Fruit fly (Drosophila melanogaster): ENCODE results near the gene RtGEF.

Gene RtGEF

DNA sequence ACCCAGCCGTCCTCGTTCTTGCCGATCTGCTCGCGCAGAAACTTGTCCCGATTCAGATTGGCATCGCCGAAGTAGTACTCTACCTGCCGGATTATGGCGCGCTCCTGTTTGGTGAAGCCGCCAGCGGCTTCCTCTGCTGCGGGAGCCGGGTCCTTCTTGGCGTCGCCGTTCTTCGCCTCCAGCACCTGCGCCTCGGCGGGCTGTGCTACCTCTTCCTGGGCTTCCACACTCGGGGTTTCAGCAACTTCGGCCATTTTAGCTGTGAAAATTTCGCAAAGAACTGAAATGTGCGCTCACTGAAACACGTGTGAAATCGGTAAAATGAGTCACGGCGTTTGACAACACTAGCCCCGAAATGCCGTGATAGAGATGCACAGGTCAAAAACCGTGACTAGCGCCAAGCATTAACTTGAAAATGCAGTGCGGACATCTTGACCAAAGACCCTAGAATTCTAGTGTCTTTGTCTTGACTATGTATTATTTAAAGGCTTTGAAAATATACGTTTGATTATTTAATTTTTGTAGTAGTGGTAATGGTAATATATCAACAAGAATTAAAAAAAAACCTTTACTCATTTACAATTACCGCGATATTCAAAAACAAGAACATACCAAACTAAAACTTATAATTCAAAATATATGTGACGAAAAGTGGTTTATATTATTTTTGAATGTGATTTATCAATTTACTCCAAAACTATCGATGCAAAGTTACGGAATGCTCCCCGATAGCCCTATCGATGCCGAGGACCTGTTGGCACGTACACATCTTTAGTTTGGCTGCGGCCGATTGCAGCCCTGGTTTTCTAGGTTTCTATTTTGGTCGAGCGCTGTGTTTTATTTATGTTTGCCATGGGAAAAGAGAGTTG is at the start of gene RtGEF, which contains the start of gene La:
Gene RtGEF, plus strand, starts transcription at position 764 of the 869 bp plus-strand sequence.
Gene La, minus strand, starts transcription at position 342 of the 869 bp plus-strand sequence.
- TF ChIP-seq ss (GFP tag; optimal IDR thresholded peaks at IDR 0.05) (no peak), CG10631 (GFP tag; optimal IDR thresholded peaks at IDR 0.05) (peak; percentile 57), CG11902 (GFP tag; optimal IDR thresholded peaks at IDR 0.05) (peak; percentile 47), CG34406 (GFP tag; optimal IDR thresholded peaks at IDR 0.05) (peak; percentile 7), salr (GFP tag; optimal IDR thresholded peaks at IDR 0.05) (peak in 1 of 2 experiments; percentile 43), CG3032 (tag; optimal IDR thresholded peaks at IDR 0.05) (peak; percentile 28), CG9139 (GFP tag; optimal IDR thresholded peaks at IDR 0.05) (no peak), esn (GFP tag; optimal IDR thresholded peaks at IDR 0.05) (peak; percentile 66), CG3919 (GFP tag; optimal IDR thresholded peaks at IDR 0.05) (peak; percentile 45), Eip78C (GFP tag) (peak; percentile 72), CG8632 (GFP tag; optimal IDR thresholded peaks at IDR 0.05) (no peak), CG32006 (GFP tag; optimal IDR thresholded peaks at IDR 0.05) (peak; percentile 54), Hr4 (GFP tag; optimal IDR thresholded peaks at IDR 0.05) (peak; percentile 37), svp (GFP tag) (no peak), spab (GFP tag; optimal IDR thresholded peaks at IDR 0.05) (no peak), CG31627 (GFP tag; optimal IDR thresholded peaks at IDR 0.05) (peak; percentile 68), eg (GFP tag; IDR thresholded peaks at IDR 0.05) (peak; percentile 29; the same call in 1 of the 3 replicates), CG4318 (GFP tag; optimal IDR thresholded peaks at IDR 0.05) (no peak), CG6276 (GFP tag; optimal IDR thresholded peaks at IDR 0.05) (no peak), Ets21C (GFP tag; optimal IDR thresholded peaks at IDR 0.05) (peak; percentile 45), fkh (GFP tag; optimal IDR thresholded peaks at IDR 0.05) (no peak), CG8319 (GFP tag; optimal IDR thresholded peaks at IDR 0.05) (peak; percentile 26), topi (GFP tag; optimal IDR thresholded peaks at IDR 0.05) (peak; percentile 49), CG6808 (GFP tag; optimal IDR thresholded peaks at IDR 0.05) (peak; percentile 19), Hr39 (GFP tag; optimal IDR thresholded peaks at IDR 0.05) (peak; percentile 65), Sox14 (GFP tag; optimal IDR thresholded peaks at IDR 0.05) (peak; percentile 58), Eip75B (GFP tag; optimal IDR thresholded peaks at IDR 0.05) (peak; percentile 55), CG6163 (GFP tag; IDR thresholded peaks at IDR 0.05) (0 out of 3 replicates have a peak, but pooled peaks have one; percentile 30), CG6792 (GFP tag; optimal IDR thresholded peaks at IDR 0.05) (peak; percentile 0), Met (GFP tag; optimal IDR thresholded peaks at IDR 0.05) (peak; percentile 47), achi (GFP tag; optimal IDR thresholded peaks at IDR 0.05) (peak; percentile 53), lz (GFP tag; optimal IDR thresholded peaks at IDR 0.05) (peak; percentile 51), acj6 (GFP tag; optimal IDR thresholded peaks at IDR 0.05) (peak; percentile 38), CG1621 (tag; optimal IDR thresholded peaks at IDR 0.05) (peak; percentile 99), cyc (GFP tag; optimal IDR thresholded peaks at IDR 0.05) (peak; percentile 51), pdm3 (GFP tag; optimal IDR thresholded peaks at IDR 0.05) (peak; percentile 62), Sox15 (GFP tag; optimal IDR thresholded peaks at IDR 0.05) (peak; percentile 28), OdsH (GFP tag; optimal IDR thresholded peaks at IDR 0.05) (peak; percentile 60), CG7368 (GFP tag; optimal IDR thresholded peaks at IDR 0.05) (peak; percentile 11), CG10669 (GFP tag; optimal IDR thresholded peaks at IDR 0.05) (peak; percentile 22), CG11762 (GFP tag; optimal IDR thresholded peaks at IDR 0.05; ENCODE audit: insufficient read depth) (peak; percentile 15), Lpt (GFP tag; optimal IDR thresholded peaks at IDR 0.05) (no peak)

All from whole organism, prepupa.